Fruit fly (Drosophila melanogaster): ENCODE results near the gene CG33262.

The CG33262 gene

DNA sequence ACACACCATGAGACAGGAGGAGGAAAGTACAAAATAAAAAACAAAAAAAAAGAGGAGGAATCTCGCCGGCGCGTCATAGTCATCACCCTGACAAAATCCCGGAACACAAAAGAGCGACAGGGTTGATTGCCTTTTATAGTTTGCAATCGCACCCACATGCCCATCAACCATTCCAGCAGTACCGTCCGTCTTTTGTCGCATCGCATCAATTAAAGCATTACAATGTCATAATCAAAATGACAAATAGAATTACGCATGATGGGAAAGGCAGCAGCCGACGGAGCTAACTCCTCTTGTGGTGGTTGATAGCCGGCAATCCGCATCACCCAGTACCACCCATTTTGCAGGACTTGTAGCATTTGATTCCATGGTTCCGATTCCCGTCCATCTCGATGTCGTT, 1.3 kb downstream of the CG33262 start:
- TF ChIP-seq N (GFP tag; optimal IDR thresholded peaks at IDR 0.05) (no peak), ey (GFP tag; optimal IDR thresholded peaks at IDR 0.05) (no peak), lola (GFP tag; optimal IDR thresholded peaks at IDR 0.05) (no peak), Hr83 (GFP tag; optimal IDR thresholded peaks at IDR 0.05; ENCODE audit: poor library complexity, severe bottlenecking) (no peak), rgr (GFP tag; optimal IDR thresholded peaks at IDR 0.05) (no peak), foxo (GFP tag; optimal IDR thresholded peaks at IDR 0.05) (no peak)

DNA sequence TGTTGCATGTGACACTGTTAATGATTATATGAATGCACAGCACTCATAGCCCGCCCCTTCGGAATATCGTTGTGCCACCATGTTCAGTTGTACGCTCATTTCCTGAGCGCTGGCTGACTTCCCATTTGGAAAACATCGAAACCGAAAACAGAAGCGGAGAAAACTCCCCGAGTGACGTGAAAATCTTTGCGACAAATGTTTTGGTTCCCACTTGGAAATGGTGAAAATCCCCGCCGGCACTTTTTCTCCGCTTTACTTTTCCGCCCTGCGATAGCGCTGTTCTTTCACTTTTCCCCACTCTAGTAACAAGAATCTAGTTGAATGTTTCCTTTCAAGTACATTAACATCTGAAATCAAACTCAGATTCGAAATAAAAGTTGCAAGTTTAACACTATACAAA, 9.0 kb downstream of the CG33262 start:
- TF ChIP-seq dsf (GFP tag; optimal IDR thresholded peaks at IDR 0.05; ENCODE audit: borderline replicate concordance), result no peak
- TF ChIP-seq CrebA (GFP tag; optimal IDR thresholded peaks at IDR 0.05; ENCODE audit: borderline replicate concordance), result no peak
- TF ChIP-seq Dif (GFP tag; optimal IDR thresholded peaks at IDR 0.05; ENCODE audit: partially characterized antibody), result no peak
- no peak for TF ChIP-seq Hr83 (GFP tag; optimal IDR thresholded peaks at IDR 0.05; ENCODE audit: poor library complexity, severe bottlenecking)
- TF ChIP-seq Hnf4 (GFP tag; optimal IDR thresholded peaks at IDR 0.05), result no peak
- TF ChIP-seq sv (GFP tag; optimal IDR thresholded peaks at IDR 0.05), result no peak
- no peak for TF ChIP-seq brk (GFP tag; optimal IDR thresholded peaks at IDR 0.05)
- TF ChIP-seq Sp1 (GFP tag; optimal IDR thresholded peaks at IDR 0.05), result no peak
- TF ChIP-seq Rel (GFP tag; optimal IDR thresholded peaks at IDR 0.05), result no peak
- no peak for TF ChIP-seq Rel (tag; optimal IDR thresholded peaks at IDR 0.05)
- no peak for TF ChIP-seq Dfd (GFP tag; optimal IDR thresholded peaks at IDR 0.05)
- no peak for TF ChIP-seq jim (GFP tag; optimal IDR thresholded peaks at IDR 0.05)
- no peak for TF ChIP-seq HLH106 (tag; optimal IDR thresholded peaks at IDR 0.05)

DNA sequence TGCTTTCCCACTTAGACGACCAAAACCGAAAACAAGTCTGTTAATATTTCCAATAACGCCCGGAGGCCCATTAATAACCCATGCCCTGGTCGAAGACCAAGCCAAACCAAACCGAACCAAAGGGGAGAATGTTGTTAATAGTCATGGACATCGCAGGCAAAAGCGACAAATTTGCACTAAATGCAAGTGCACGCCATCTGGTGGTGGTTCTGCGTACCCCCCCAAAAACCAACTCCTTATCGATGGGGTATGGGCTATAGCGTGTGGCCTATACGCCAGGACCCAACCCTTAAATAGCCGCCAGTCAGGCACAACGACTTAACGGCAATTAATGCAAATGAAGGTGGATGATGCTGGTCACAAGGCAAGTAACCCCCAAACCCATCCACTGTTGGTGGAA, 10.4 kb downstream of the CG33262 start:
- no peak for TF ChIP-seq CrebA (GFP tag; optimal IDR thresholded peaks at IDR 0.05; ENCODE audit: borderline replicate concordance)
- no peak for TF ChIP-seq GATAd (GFP tag; optimal IDR thresholded peaks at IDR 0.05)
- no peak for TF ChIP-seq OdsH (GFP tag; optimal IDR thresholded peaks at IDR 0.05)
- TF ChIP-seq psq (GFP tag; optimal IDR thresholded peaks at IDR 0.05), result no peak
- TF ChIP-seq ey (GFP tag; optimal IDR thresholded peaks at IDR 0.05), result no peak
- TF ChIP-seq jim (GFP tag; optimal IDR thresholded peaks at IDR 0.05), result no peak
- TF ChIP-seq Hr83 (GFP tag; optimal IDR thresholded peaks at IDR 0.05; ENCODE audit: poor library complexity, severe bottlenecking), result no peak
- no peak for TF ChIP-seq N (GFP tag; optimal IDR thresholded peaks at IDR 0.05)
- TF ChIP-seq Dif (GFP tag; optimal IDR thresholded peaks at IDR 0.05; ENCODE audit: partially characterized antibody), result no peak
- no peak for TF ChIP-seq brk (GFP tag; optimal IDR thresholded peaks at IDR 0.05)
- no peak for TF ChIP-seq Abd-B (GFP tag; optimal IDR thresholded peaks at IDR 0.05)
- no peak for TF ChIP-seq Dfd (GFP tag; optimal IDR thresholded peaks at IDR 0.05)
- TF ChIP-seq h (GFP tag; optimal IDR thresholded peaks at IDR 0.05), result no peak
- TF ChIP-seq Jra (GFP tag; optimal IDR thresholded peaks at IDR 0.05), result no peak
- TF ChIP-seq Sp1 (GFP tag; optimal IDR thresholded peaks at IDR 0.05), result no peak
- TF ChIP-seq Vsx2 (GFP tag; optimal IDR thresholded peaks at IDR 0.05; ENCODE audit: partially characterized antibody), result no peak
- no peak for TF ChIP-seq CG9705 (GFP tag; optimal IDR thresholded peaks at IDR 0.05)
- no peak for TF ChIP-seq br (GFP tag; optimal IDR thresholded peaks at IDR 0.05)
- TF ChIP-seq woc (GFP tag; optimal IDR thresholded peaks at IDR 0.05), result no peak

DNA sequence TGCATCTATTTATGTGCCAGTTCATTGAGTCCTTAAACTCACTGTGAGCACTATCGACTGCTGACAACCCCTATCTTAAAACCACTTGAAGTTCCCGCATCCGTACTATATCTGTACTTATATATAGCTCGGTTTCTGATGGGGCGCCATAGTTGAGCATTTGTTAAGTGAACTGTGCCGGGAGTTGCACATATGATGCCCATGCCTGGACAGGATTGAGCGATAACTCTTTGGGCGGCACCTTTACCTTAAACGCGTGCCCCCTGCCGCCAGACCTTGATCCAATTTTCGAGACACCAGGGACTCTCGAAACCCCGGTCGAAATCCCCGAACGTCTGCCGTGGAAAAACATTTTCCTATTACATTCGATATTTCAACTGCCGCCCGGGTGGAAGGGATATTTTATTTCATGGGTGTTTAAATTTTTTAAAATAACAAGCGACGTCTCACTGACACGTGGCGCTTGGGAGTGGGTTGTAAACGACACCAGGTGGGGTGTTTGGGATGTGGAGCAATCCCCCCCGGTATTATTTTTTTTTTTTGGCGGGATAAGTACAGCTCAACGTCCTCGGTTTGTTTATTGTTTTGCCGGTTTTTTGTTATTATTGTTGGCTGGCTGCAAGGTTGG, 18.0 kb downstream of the CG33262 start:
- TF ChIP-seq Dif (GFP tag; optimal IDR thresholded peaks at IDR 0.05; ENCODE audit: partially characterized antibody) (no peak), N (GFP tag; optimal IDR thresholded peaks at IDR 0.05) (no peak), dl (GFP tag; optimal IDR thresholded peaks at IDR 0.05; ENCODE audit: insufficient read depth in 1 of 2, partially characterized antibody in 2 of 2) (no peak), rgr (GFP tag; optimal IDR thresholded peaks at IDR 0.05) (no peak), CG32264 (GFP tag; optimal IDR thresholded peaks at IDR 0.05) (no peak), Rel (GFP tag; optimal IDR thresholded peaks at IDR 0.05) (no peak), Rel (tag; optimal IDR thresholded peaks at IDR 0.05) (no peak), h (GFP tag; optimal IDR thresholded peaks at IDR 0.05) (no peak), Hr83 (GFP tag; optimal IDR thresholded peaks at IDR 0.05; ENCODE audit: poor library complexity, severe bottlenecking) (no peak), GATAd (GFP tag; optimal IDR thresholded peaks at IDR 0.05) (no peak), dsf (GFP tag; optimal IDR thresholded peaks at IDR 0.05; ENCODE audit: borderline replicate concordance) (no peak), Mio (GFP tag; optimal IDR thresholded peaks at IDR 0.05) (no peak), Jra (GFP tag; optimal IDR thresholded peaks at IDR 0.05) (no peak), jim (GFP tag; optimal IDR thresholded peaks at IDR 0.05) (no peak), sage (GFP tag; optimal IDR thresholded peaks at IDR 0.05) (no peak), Vsx2 (GFP tag; optimal IDR thresholded peaks at IDR 0.05; ENCODE audit: partially characterized antibody) (no peak), OdsH (GFP tag; optimal IDR thresholded peaks at IDR 0.05) (no peak), fru (GFP tag; optimal IDR thresholded peaks at IDR 0.05) (no peak), Hnf4 (GFP tag; optimal IDR thresholded peaks at IDR 0.05) (no peak), tai (GFP tag; optimal IDR thresholded peaks at IDR 0.05) (no peak), CG9705 (GFP tag; optimal IDR thresholded peaks at IDR 0.05) (no peak)

Data from whole organism, wandering third instar larva.